Fruit fly (Drosophila melanogaster) whole organism, embryonic: Measurements from ENCODE around the gene LPCAT.

Experiments
- ATbp ChIP-seq: fragments of 200-800 bp; sonication (Bioruptor generic); optimal IDR thresholded peaks from 2 replicates; lab custom pipeline; 2017; ENCODE audit warnings: missing biosample characterization, mild to moderate bottlenecking, missing genetic modification characterization, missing genetic modification reagents
- Ada2b ChIP-seq: fragments of 200-800 bp; sonication (Bioruptor generic); IDR thresholded peaks from 2 replicates; pipeline ENCODE4 v1.3.6; 2022; ENCODE audit warnings: missing biosample characterization, missing genetic modification characterization
- Bdp1 ChIP-seq: fragments of 200-800 bp; sonication (Bioruptor generic); optimal IDR thresholded peaks from 3 replicates; lab custom pipeline; 2016; ENCODE audit warnings: missing biosample characterization, missing genetic modification characterization
- CG10147 ChIP-seq: fragments of 200-800 bp; sonication (Bioruptor generic); optimal IDR thresholded peaks from 2 replicates; lab custom pipeline; 2019; ENCODE audit warnings: missing biosample characterization, mild to moderate bottlenecking, missing genetic modification characterization, moderate library complexity
- CG11560 ChIP-seq: fragments of 200-800 bp; sonication (Bioruptor generic); IDR thresholded peaks from 3 replicates; pipeline ENCODE4 v1.3.6; 2022; ENCODE audit warnings: missing biosample characterization, missing genetic modification characterization
- CG12071 ChIP-seq: fragments of 200-800 bp; sonication (Bioruptor generic); optimal IDR thresholded peaks from 3 replicates; lab custom pipeline; 2018; ENCODE audit warnings: missing biosample characterization, mild to moderate bottlenecking, missing genetic modification characterization
- CG13296 ChIP-seq: fragments of 200-800 bp; sonication (Bioruptor generic); optimal IDR thresholded peaks from 3 replicates; lab custom pipeline; 2018; ENCODE audit warnings: missing biosample characterization, mild to moderate bottlenecking, missing genetic modification characterization
- CG16813 ChIP-seq: fragments of 200-800 bp; sonication (Bioruptor generic); IDR thresholded peaks from 3 replicates; pipeline ENCODE4 v1.3.6; 2022; ENCODE audit warnings: missing biosample characterization, missing genetic modification characterization; ENCODE audit not compliant: partially characterized antibody
- CG17568 ChIP-seq: fragments of 200-800 bp; sonication (Bioruptor generic); optimal IDR thresholded peaks from 2 replicates; lab custom pipeline; 2018; ENCODE audit warnings: missing biosample characterization, mild to moderate bottlenecking, missing genetic modification characterization, moderate library complexity
- CG17912 ChIP-seq: fragments of 200-800 bp; sonication (Bioruptor generic); optimal IDR thresholded peaks from 2 replicates; lab custom pipeline; 2018; ENCODE audit warnings: missing biosample characterization, mild to moderate bottlenecking, missing genetic modification characterization
- CG18011 ChIP-seq: fragments of 200-800 bp; sonication (Bioruptor generic); optimal IDR thresholded peaks from 2 replicates; lab custom pipeline; 2017; ENCODE audit warnings: missing biosample characterization, missing genetic modification characterization, mild to moderate bottlenecking, moderate library complexity, missing genotype
- CG18619 ChIP-seq: fragments of 200-800 bp; sonication (Bioruptor generic); optimal IDR thresholded peaks from 3 replicates; lab custom pipeline; 2017; ENCODE audit warnings: missing biosample characterization, mild to moderate bottlenecking, missing genetic modification characterization
- CG2199 ChIP-seq: fragments of 200-800 bp; sonication (Bioruptor generic); IDR thresholded peaks from 3 replicates; pipeline ENCODE4 v1.3.6; 2022; ENCODE audit warnings: missing biosample characterization, missing genetic modification characterization
- CG31441 ChIP-seq: fragments of 200-800 bp; sonication (Bioruptor generic); IDR thresholded peaks from 2 replicates; pipeline ENCODE4 v1.3.6; 2022; ENCODE audit warnings: missing biosample characterization, missing genetic modification characterization
- CG32532 ChIP-seq: fragments of 200-800 bp; sonication (Bioruptor generic); IDR thresholded peaks from 2 replicates; pipeline ENCODE4 v1.3.6; 2022; ENCODE audit warnings: missing biosample characterization, missing genetic modification characterization
- CG33213 ChIP-seq: fragments of 200-800 bp; sonication (Bioruptor generic); optimal IDR thresholded peaks from 3 replicates; lab custom pipeline; 2016; ENCODE audit warnings: missing biosample characterization, missing genetic modification characterization
- CG4854 ChIP-seq: fragments of 200-800 bp; sonication (Bioruptor generic); optimal IDR thresholded peaks from 2 replicates; lab custom pipeline; 2016; ENCODE audit warnings: missing biosample characterization, missing genetic modification characterization, inconsistent platforms
- CG6791 ChIP-seq: fragments of 200-800 bp; sonication (Bioruptor generic); IDR thresholded peaks from 3 replicates; pipeline ENCODE4 v1.3.6; 2022; ENCODE audit warnings: missing biosample characterization, missing genetic modification characterization; ENCODE audit not compliant: partially characterized antibody
- CG7987 ChIP-seq: fragments of 200-800 bp; sonication (Bioruptor generic); optimal IDR thresholded peaks from 2 replicates; lab custom pipeline; 2018; ENCODE audit warnings: missing biosample characterization, mild to moderate bottlenecking, missing genetic modification characterization, moderate library complexity
- CG9437 ChIP-seq: fragments of 200-800 bp; sonication (Bioruptor generic); optimal IDR thresholded peaks from 2 replicates; lab custom pipeline; 2018; ENCODE audit warnings: missing biosample characterization, mild to moderate bottlenecking, missing genetic modification characterization
- Dbx ChIP-seq: fragments of 200-800 bp; sonication (Bioruptor generic); IDR thresholded peaks from 3 replicates; pipeline ENCODE4 v1.3.6; 2022; ENCODE audit warnings: missing biosample characterization, missing genetic modification characterization
- Eip74EF ChIP-seq, 2 experiments: fragments of 200-800 bp in 1 of 2; fragments of >200 bp in 1 of 2; sonication (Bioruptor generic) in 1 of 2; optimal IDR thresholded peaks; 2 replicates each; lab custom pipeline; 2017 to 2019; ENCODE audit warnings: missing biosample characterization in 2 of 2, missing genetic modification characterization in 2 of 2, mild to moderate bottlenecking in 1 of 2, moderate library complexity in 1 of 2
- GATAe ChIP-seq: fragments of 200-800 bp; sonication (Bioruptor generic); conservative IDR thresholded peaks from 2 replicates; pipeline ENCODE4 v1.3.6; 2022; ENCODE audit warnings: missing biosample characterization, missing genetic modification characterization
- Hr3 ChIP-seq: fragments of 200-800 bp; sonication (Bioruptor generic); optimal IDR thresholded peaks from 3 replicates; lab custom pipeline; 2016; ENCODE audit warnings: missing biosample characterization, missing genetic modification characterization
- Hr51 ChIP-seq, 2 experiments: fragments of 200-800 bp; sonication (Bioruptor generic); optimal IDR thresholded peaks; 2 replicates in 1 of 2; 3 replicates in 1 of 2; lab custom pipeline; 2016 to 2018; ENCODE audit warnings: missing biosample characterization in 2 of 2, missing genetic modification characterization in 2 of 2, mild to moderate bottlenecking in 1 of 2, moderate library complexity in 1 of 2
- Lpt ChIP-seq: fragments of >200 bp; optimal IDR thresholded peaks from 2 replicates; lab custom pipeline; 2018; ENCODE audit warnings: missing biosample characterization, missing genetic modification characterization
- Mrtf ChIP-seq: fragments of 200-800 bp; sonication (Bioruptor generic); IDR thresholded peaks from 3 replicates; pipeline ENCODE4 v1.3.6; 2022; ENCODE audit warnings: missing biosample characterization, missing genetic modification characterization
- Sin3A ChIP-seq: fragments of >200 bp; optimal IDR thresholded peaks from 2 replicates; lab custom pipeline; 2018
- Sry-β ChIP-seq: fragments of 200-800 bp; sonication (Bioruptor generic); optimal IDR thresholded peaks from 2 replicates; lab custom pipeline; 2018; ENCODE audit warnings: missing biosample characterization, mild to moderate bottlenecking, missing genetic modification characterization, moderate library complexity
- ab ChIP-seq: fragments of 200-800 bp; sonication (Bioruptor generic); optimal IDR thresholded peaks from 2 replicates; lab custom pipeline; 2016; ENCODE audit warnings: missing biosample characterization, missing genetic modification characterization
- bcd ChIP-seq: fragments of 200-800 bp; sonication (Bioruptor generic); optimal IDR thresholded peaks from 2 replicates; lab custom pipeline; 2017; ENCODE audit warnings: missing biosample characterization, mild to moderate bottlenecking, missing genetic modification characterization
- chn ChIP-seq: fragments of 200-800 bp; sonication (Bioruptor generic); optimal IDR thresholded peaks from 2 replicates; lab custom pipeline; 2016; ENCODE audit warnings: missing biosample characterization, missing genetic modification characterization
- dati ChIP-seq: fragments of 200-800 bp; sonication (Bioruptor generic); IDR thresholded peaks from 2 replicates; pipeline ENCODE4 v1.3.6; 2022; ENCODE audit warnings: missing biosample characterization, missing genetic modification characterization
- emc ChIP-seq: fragments of 200-800 bp; sonication (Bioruptor generic); optimal IDR thresholded peaks from 2 replicates; lab custom pipeline; 2016; ENCODE audit warnings: missing biosample characterization, missing genetic modification characterization
- eyg ChIP-seq: fragments of 200-800 bp; sonication (Bioruptor generic); optimal IDR thresholded peaks from 3 replicates; lab custom pipeline; 2016; ENCODE audit warnings: missing biosample characterization, missing genetic modification characterization
- fru ChIP-seq: fragments of >200 bp; optimal IDR thresholded peaks from 2 replicates; lab custom pipeline; 2017
- gsb ChIP-seq: fragments of 200-800 bp; sonication (Bioruptor generic); IDR thresholded peaks from 2 replicates; pipeline ENCODE4 v1.3.6; 2022; ENCODE audit warnings: missing biosample characterization, missing genetic modification characterization
- gt ChIP-seq: fragments of 200-800 bp; sonication (Bioruptor generic); IDR thresholded peaks from 2 replicates; pipeline ENCODE4 v1.3.6; 2022; ENCODE audit warnings: missing biosample characterization, missing genetic modification characterization
- hkb ChIP-seq, 2 experiments: fragments of 200-800 bp in 1 of 2; fragments of >200 bp in 1 of 2; sonication (Bioruptor generic) in 1 of 2; IDR thresholded peaks in 1 of 2; optimal IDR thresholded peaks in 1 of 2; 2 replicates each; pipeline versions ENCODE4 v1.3.6 to Lab custom; 2017 to 2022; ENCODE audit warnings: missing biosample characterization in 1 of 2, missing genetic modification characterization in 1 of 2
- jigr1 ChIP-seq: fragments of 200-800 bp; sonication (Bioruptor generic); IDR thresholded peaks from 3 replicates; pipeline ENCODE4 v1.3.6; 2022; ENCODE audit warnings: missing biosample characterization, missing genetic modification characterization
- kay ChIP-seq: fragments of 200-800 bp; sonication (Bioruptor generic); optimal IDR thresholded peaks from 2 replicates; lab custom pipeline; 2016; ENCODE audit warnings: missing biosample characterization, missing genetic modification characterization
- lmd ChIP-seq: fragments of 200-800 bp; sonication (Bioruptor generic); IDR thresholded peaks from 2 replicates; pipeline ENCODE4 v1.3.6; 2022; ENCODE audit warnings: missing biosample characterization, missing genetic modification characterization
- mam ChIP-seq: fragments of 200-800 bp; sonication (Bioruptor generic); optimal IDR thresholded peaks from 3 replicates; lab custom pipeline; 2016; ENCODE audit warnings: missing biosample characterization, missing genetic modification characterization
- org-1 ChIP-seq: fragments of 200-800 bp; sonication (Bioruptor generic); optimal IDR thresholded peaks from 2 replicates; lab custom pipeline; 2017; ENCODE audit warnings: missing biosample characterization, missing genetic modification characterization
- prd ChIP-seq, 3 experiments: fragments of >200 bp in 2 of 3; fragments of 200-800 bp in 1 of 3; sonication (Bioruptor generic) in 1 of 3; optimal IDR thresholded peaks in 2 of 3; IDR thresholded peaks in 1 of 3; 2 replicates in 2 of 3; 3 replicates in 1 of 3; pipeline versions ENCODE4 v1.3.6 to Lab custom; 2017 to 2022; ENCODE audit warnings: missing biosample characterization in 1 of 3, missing genetic modification characterization in 1 of 3
- pzg ChIP-seq: fragments of 200-800 bp; sonication (Bioruptor generic); optimal IDR thresholded peaks from 3 replicates; lab custom pipeline; 2018; ENCODE audit warnings: missing biosample characterization, mild to moderate bottlenecking, missing genetic modification characterization, moderate library complexity
- run ChIP-seq: fragments of 200-800 bp; sonication (Bioruptor generic); optimal IDR thresholded peaks from 3 replicates; lab custom pipeline; 2018; ENCODE audit warnings: missing biosample characterization, mild to moderate bottlenecking, missing genetic modification characterization
- ttk ChIP-seq: fragments of 200-800 bp; sonication (Bioruptor generic); IDR thresholded peaks from 2 replicates; pipeline ENCODE4 v2.1.2; 2022; ENCODE audit warnings: missing biosample characterization, missing genetic modification characterization
- vvl ChIP-seq: fragments of 200-800 bp; sonication (Bioruptor generic); IDR thresholded peaks from 2 replicates; pipeline ENCODE4 v1.3.6; 2022; ENCODE audit warnings: missing biosample characterization, missing genetic modification characterization
- wdn ChIP-seq: fragments of 200-800 bp; sonication (Bioruptor generic); IDR thresholded peaks from 2 replicates; pipeline ENCODE4 v1.3.6; 2022; ENCODE audit warnings: missing biosample characterization, missing genetic modification characterization
- zf30C ChIP-seq: fragments of 200-800 bp; sonication (Bioruptor generic); optimal IDR thresholded peaks from 3 replicates; lab custom pipeline; 2018; ENCODE audit warnings: missing biosample characterization, mild to moderate bottlenecking, missing genetic modification characterization

The LPCAT gene

dm6 chrX:9589928-9590327 lies 10.1 kb upstream of the LPCAT start (continued):
- TF ChIP-seq hkb (optimal IDR thresholded peaks at IDR 0.05; lab: Kevin White, UChicago) = no peak
- peak; percentile 66 for TF ChIP-seq hkb (GFP tag; IDR thresholded peaks at IDR 0.05; lab: Robert Waterston, UW)
- peak; percentile 43 for TF ChIP-seq org-1
- peak; percentile 10 for TF ChIP-seq chn
- no peak for TF ChIP-seq prd (optimal IDR thresholded peaks at IDR 0.05; lab: Kevin White, UChicago)
- peak; percentile 50; the same call in 2 of the 3 replicates for TF ChIP-seq prd (GFP tag; IDR thresholded peaks at IDR 0.05; lab: Robert Waterston, UW)
- TF ChIP-seq CG10147 = peak; percentile 45
- no peak for TF ChIP-seq eyg (GFP tag; lab: Kevin White, UChicago)
- TF ChIP-seq Hr3 = peak; percentile 22
- TF ChIP-seq ATbp (GFP tag; lab: Kevin White, UChicago) = peak; percentile 40
- TF ChIP-seq vvl (GFP tag; lab: Robert Waterston, UW) = peak; percentile 44; the same call in 1 of the 2 replicates
- no peak for TF ChIP-seq CG2199 (GFP tag; lab: Robert Waterston, UW)
- TF ChIP-seq ab (GFP tag; lab: Kevin White, UChicago) = no peak
- no peak for TF ChIP-seq kay (GFP tag; lab: Kevin White, UChicago)
- no peak for TF ChIP-seq gsb (GFP tag; lab: Robert Waterston, UW)
- no peak for TF ChIP-seq dati (GFP tag; lab: Robert Waterston, UW)
- no peak for TF ChIP-seq CG18011 (GFP tag; lab: Kevin White, UChicago)
- TF ChIP-seq CG7987 (GFP tag; lab: Kevin White, UChicago) = no peak
- TF ChIP-seq pzg (GFP tag; lab: Kevin White, UChicago) = no peak
- TF ChIP-seq lmd (GFP tag; lab: Robert Waterston, UW) = peak; percentile 49
- TF ChIP-seq emc (GFP tag; lab: Kevin White, UChicago) = no peak
- TF ChIP-seq Eip74EF (GFP tag; optimal IDR thresholded peaks at IDR 0.05; lab: Kevin White, UChicago) = peak in 1 of 2 experiments; percentile 45
- no peak for TF ChIP-seq Lpt (GFP tag; lab: Kevin White, UChicago)
- TF ChIP-seq Sin3A (lab: Kevin White, UChicago) = no peak
- TF ChIP-seq bcd (GFP tag; lab: Kevin White, UChicago) = peak; percentile 48
- TF ChIP-seq mam (GFP tag; lab: Kevin White, UChicago) = no peak
- TF ChIP-seq Dbx (GFP tag; lab: Robert Waterston, UW) = peak; percentile 50; the same call in 1 of the 3 replicates
- peak; percentile 47; the same call in 1 of the 3 replicates for TF ChIP-seq Mrtf (GFP tag; lab: Robert Waterston, UW)
- no peak for TF ChIP-seq Bdp1 (GFP tag; lab: Kevin White, UChicago)
- peak; percentile 52 for TF ChIP-seq CG13296 (GFP tag; lab: Kevin White, UChicago)
- TF ChIP-seq CG17912 (GFP tag; lab: Kevin White, UChicago) = no peak
- no peak for TF ChIP-seq CG6791 (GFP tag; lab: Robert Waterston, UW)
- peak; percentile 29; the same call in 1 of the 2 replicates for TF ChIP-seq Ada2b (GFP tag; lab: Robert Waterston, UW)
- no peak for TF ChIP-seq CG33213 (GFP tag; lab: Kevin White, UChicago)
- TF ChIP-seq CG4854 (GFP tag; lab: Kevin White, UChicago) = no peak
- TF ChIP-seq jigr1 (GFP tag; lab: Robert Waterston, UW) = no peak
- TF ChIP-seq CG31441 (GFP tag; lab: Robert Waterston, UW) = peak; percentile 50
- TF ChIP-seq CG17568 = no peak
- no peak for TF ChIP-seq CG12071
- no peak for TF ChIP-seq GATAe
- no peak for TF ChIP-seq ttk (GFP tag; lab: Robert Waterston, UW)
- TF ChIP-seq Hr51 (GFP tag; optimal IDR thresholded peaks at IDR 0.05; lab: Kevin White, UChicago) = peak in 1 of 2 experiments; percentile 74
- TF ChIP-seq CG11560 (tag; lab: Robert Waterston, UW) = no peak
- TF ChIP-seq CG9437 (GFP tag; lab: Kevin White, UChicago) = peak; percentile 67
- TF ChIP-seq Sry-β (GFP tag; lab: Kevin White, UChicago) = no peak
- peak; percentile 47 for TF ChIP-seq CG18619 (GFP tag; lab: Kevin White, UChicago)
- no peak for TF ChIP-seq zf30C (GFP tag; lab: Kevin White, UChicago)
- no peak for TF ChIP-seq run (tag; lab: Kevin White, UChicago)
- TF ChIP-seq CG32532 (GFP tag; lab: Robert Waterston, UW) = 0 out of 2 replicates have a peak, but pooled peaks have one; percentile 33
- no peak for TF ChIP-seq fru (lab: Kevin White, UChicago)
- TF ChIP-seq wdn = no peak
- TF ChIP-seq CG16813 (GFP tag; lab: Robert Waterston, UW) = no peak
- TF ChIP-seq gt = no peak
